Worm (Caenorhabditis elegans): ENCODE data around the gene ttr-2.

- TF ChIP-seq nhr-90 (tag; optimal IDR thresholded peaks at IDR 0.05), result no peak
- no peak for TF ChIP-seq C06A6.2 (GFP tag; conservative IDR thresholded peaks at IDR 0.05)
- no peak for TF ChIP-seq hrde-1 (tag; optimal IDR thresholded peaks at IDR 0.05; ENCODE audit: borderline replicate concordance)
- TF ChIP-seq let-607 (tag; optimal IDR thresholded peaks at IDR 0.05), result no peak
- no peak for TF ChIP-seq pha-4 (tag; optimal IDR thresholded peaks at IDR 0.05)
- TF ChIP-seq F55B11.4 (tag; optimal IDR thresholded peaks at IDR 0.05; ENCODE audit: borderline replicate concordance, insufficient read depth), result no peak
- TF ChIP-seq lsl-1 (GFP tag; optimal IDR thresholded peaks at IDR 0.05), result peak; percentile 89
- peak; percentile 53 for TF ChIP-seq xnd-1 (tag; optimal IDR thresholded peaks at IDR 0.05)
- TF ChIP-seq dpl-1 (GFP tag; optimal IDR thresholded peaks at IDR 0.05), result no peak
- no peak for TF ChIP-seq nhr-120 (GFP tag; IDR thresholded peaks at IDR 0.05)
Measured at ce11 chrIII:9946806-9947419, 19.3 kb downstream of the ttr-2 start, which contains the start of gene K03H1.7.
